Worm (Caenorhabditis elegans): Measurements from ENCODE around the gene btb-18.
"Not testable (repeated sequence)": the region's sequence is repeated elsewhere in the genome, so short reads cannot be mapped to it uniquely, and the experiment has no call there.

DNA sequence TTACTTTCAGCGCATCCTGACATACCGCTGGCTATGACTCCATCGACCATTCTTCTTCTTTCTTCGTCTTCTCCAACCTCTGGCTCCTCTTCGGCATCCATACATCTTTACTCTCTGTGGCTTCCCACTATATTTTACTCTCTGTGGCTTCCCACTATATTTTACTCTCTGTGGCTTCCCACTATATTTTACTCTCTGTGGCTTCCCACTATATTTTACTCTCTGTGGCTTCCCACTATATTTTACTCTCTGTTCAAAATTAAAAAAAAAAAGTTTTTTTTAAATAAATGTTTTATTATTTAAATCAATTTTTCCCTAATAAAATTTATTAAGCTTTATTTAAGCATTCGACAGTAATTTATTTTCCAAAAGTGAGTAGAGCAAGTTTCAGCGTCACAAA is 7.5 kb upstream of the btb-18 start, which contains the start of gene F39E9.14:
- not testable (repeated sequence) for TF ChIP-seq hnd-1 (tag; optimal IDR thresholded peaks at IDR 0.05); aly-1 (tag; optimal IDR thresholded peaks at IDR 0.05); tra-4 (tag; optimal IDR thresholded peaks at IDR 0.05); sea-1 (GFP tag; conservative IDR thresholded peaks at IDR 0.05); ama-1 (optimal IDR thresholded peaks at IDR 0.05); ets-7 (tag; optimal IDR thresholded peaks at IDR 0.05); B0310.2 (tag; optimal IDR thresholded peaks at IDR 0.05); F13C5.2 (tag; optimal IDR thresholded peaks at IDR 0.05); hmbx-1 (tag; optimal IDR thresholded peaks at IDR 0.05); ceh-13 (GFP tag; optimal IDR thresholded peaks at IDR 0.05); ceh-36 (tag; optimal IDR thresholded peaks at IDR 0.05)
